Fruit fly (Drosophila melanogaster): ENCODE data around the gene ATPsynbetaL.

Gene ATPsynbetaL

DNA sequence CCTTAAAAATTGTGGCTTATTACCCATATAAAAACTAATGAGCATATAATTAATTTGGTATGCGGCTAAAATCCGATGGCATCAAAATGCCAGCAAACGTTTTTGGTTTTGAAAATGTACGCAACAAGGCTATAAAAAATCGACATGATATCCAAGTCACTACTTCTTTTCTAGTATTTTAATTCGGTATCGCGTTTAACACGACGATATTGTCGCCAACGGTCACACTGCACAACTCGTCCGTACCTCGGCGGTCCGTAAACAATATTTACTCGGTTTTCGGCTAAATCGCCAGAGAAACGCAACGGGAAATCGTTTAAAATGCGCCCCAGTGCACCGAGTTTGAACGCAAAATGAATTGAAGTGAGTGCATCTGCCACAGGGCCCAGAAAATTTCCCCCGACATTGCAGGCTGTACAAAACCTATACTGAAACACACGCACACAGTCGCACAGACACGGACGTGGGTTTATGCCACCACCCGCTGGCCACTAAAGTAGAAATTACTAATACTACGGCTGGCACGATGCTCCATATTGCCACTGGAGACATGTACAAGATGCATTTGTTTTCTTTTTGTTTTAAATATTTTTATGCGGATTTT is 15.5 kb downstream of the ATPsynbetaL start, which contains the start of gene Taf4 (continued):
- TF ChIP-seq cg (GFP tag; optimal IDR thresholded peaks at IDR 0.05) = peak; percentile 91
- TF ChIP-seq lmd (GFP tag; IDR thresholded peaks at IDR 0.05) = no peak
- TF ChIP-seq Elba2 (GFP tag; optimal IDR thresholded peaks at IDR 0.05) = no peak
- TF ChIP-seq fru (optimal IDR thresholded peaks at IDR 0.05) = no peak
- no peak for TF ChIP-seq dati (GFP tag; IDR thresholded peaks at IDR 0.05)
- no peak for TF ChIP-seq zen (tag; optimal IDR thresholded peaks at IDR 0.05)
- TF ChIP-seq Ssrp (tag; optimal IDR thresholded peaks at IDR 0.05) = no peak
- no peak for TF ChIP-seq CG4730 (GFP tag; IDR thresholded peaks at IDR 0.05)
- no peak for TF ChIP-seq NFAT (GFP tag; IDR thresholded peaks at IDR 0.05)
- no peak for TF ChIP-seq jing (GFP tag; optimal IDR thresholded peaks at IDR 0.05)
- TF ChIP-seq Mes4 (GFP tag; optimal IDR thresholded peaks at IDR 0.05) = no peak
- TF ChIP-seq CG10431 (GFP tag; optimal IDR thresholded peaks at IDR 0.05) = no peak
- TF ChIP-seq MESR4 (GFP tag; optimal IDR thresholded peaks at IDR 0.05) = peak; percentile 92
- no peak for TF ChIP-seq CG15696 (tag; optimal IDR thresholded peaks at IDR 0.05)
- peak; percentile 51 for TF ChIP-seq gcm2 (GFP tag; optimal IDR thresholded peaks at IDR 0.05)
- peak; percentile 57; the same call in 1 of the 2 replicates for TF ChIP-seq ssp (GFP tag; IDR thresholded peaks at IDR 0.05)
- TF ChIP-seq CG14014 (GFP tag; IDR thresholded peaks at IDR 0.05) = no peak
- no peak for TF ChIP-seq nau (GFP tag; optimal IDR thresholded peaks at IDR 0.05)
- TF ChIP-seq Nf-YA (GFP tag; IDR thresholded peaks at IDR 0.05) = no peak
- no peak for TF ChIP-seq br (optimal IDR thresholded peaks at IDR 0.05)
- TF ChIP-seq ham (GFP tag; IDR thresholded peaks at IDR 0.05) = no peak
- TF ChIP-seq ac (GFP tag; optimal IDR thresholded peaks at IDR 0.05) = peak; percentile 46
- peak; percentile 38 for TF ChIP-seq CG17802 (tag; optimal IDR thresholded peaks at IDR 0.05)
- TF ChIP-seq dpn (GFP tag; optimal IDR thresholded peaks at IDR 0.05) = no peak
- no peak for TF ChIP-seq ro (GFP tag; IDR thresholded peaks at IDR 0.05)
- no peak for TF ChIP-seq da (GFP tag; optimal IDR thresholded peaks at IDR 0.05)
- TF ChIP-seq CG5180 (GFP tag; optimal IDR thresholded peaks at IDR 0.05) = no peak
- TF ChIP-seq CG3065 (GFP tag; optimal IDR thresholded peaks at IDR 0.05) = no peak
- peak; percentile 43 for TF ChIP-seq CG9797 (GFP tag; optimal IDR thresholded peaks at IDR 0.05)
- no peak for TF ChIP-seq CG17612 (GFP tag; IDR thresholded peaks at IDR 0.05)
- no peak for TF ChIP-seq CG8089 (GFP tag; optimal IDR thresholded peaks at IDR 0.05)
- TF ChIP-seq CG11560 (tag; IDR thresholded peaks at IDR 0.05) = no peak
- no peak for TF ChIP-seq mirr (GFP tag; optimal IDR thresholded peaks at IDR 0.05)
- no peak for TF ChIP-seq crc (GFP tag; optimal IDR thresholded peaks at IDR 0.05)
- no peak for TF ChIP-seq D19B (GFP tag; optimal IDR thresholded peaks at IDR 0.05)
- TF ChIP-seq CG5953 (GFP tag; IDR thresholded peaks at IDR 0.05) = no peak
- no peak for TF ChIP-seq Gug (GFP tag; IDR thresholded peaks at IDR 0.05)
- no peak for TF ChIP-seq stwl (tag; optimal IDR thresholded peaks at IDR 0.05)
- no peak for TF ChIP-seq dmrt99B (tag; optimal IDR thresholded peaks at IDR 0.05)
- TF ChIP-seq CG2120 (GFP tag; optimal IDR thresholded peaks at IDR 0.05) = no peak
- TF ChIP-seq Doc3 (GFP tag; IDR thresholded peaks at IDR 0.05; ENCODE audit: partially characterized antibody) = no peak
- TF ChIP-seq en (GFP tag; optimal IDR thresholded peaks at IDR 0.05) = no peak
- TF ChIP-seq CG4328 (GFP tag; optimal IDR thresholded peaks at IDR 0.05) = no peak
- no peak for TF ChIP-seq CG18476 (GFP tag; optimal IDR thresholded peaks at IDR 0.05)
- TF ChIP-seq BtbVII (GFP tag; optimal IDR thresholded peaks at IDR 0.05) = no peak
- peak; percentile 36; the same call in 1 of the 2 replicates for TF ChIP-seq amos (GFP tag; IDR thresholded peaks at IDR 0.05; ENCODE audit: partially characterized antibody)
- no peak for TF ChIP-seq CG2875 (GFP tag; optimal IDR thresholded peaks at IDR 0.05)
- no peak for TF ChIP-seq CG7786 (GFP tag; optimal IDR thresholded peaks at IDR 0.05)
- no peak for TF ChIP-seq tgo (GFP tag; IDR thresholded peaks at IDR 0.05)
- TF ChIP-seq CG1792 (GFP tag; optimal IDR thresholded peaks at IDR 0.05) = no peak
- TF ChIP-seq Meics (GFP tag; optimal IDR thresholded peaks at IDR 0.05) = no peak
- TF ChIP-seq tup (GFP tag; optimal IDR thresholded peaks at IDR 0.05) = no peak

Measured in whole organism, embryonic.